Fruit fly (Drosophila melanogaster): ENCODE results near the gene CG42237.
A peak's percentile ranks its signal among the peaks of the same experiment; 100 is the strongest.

CG42237 gene

dm6 chrX:13154783-13155182 lies 39.9 kb downstream of the CG42237 start, which contains the start of the genes CG4318 and CG4332:
TSS of gene CG4318 (minus strand) at chrX:13154924.
TSS of gene CG4332 (plus strand) at chrX:13155038.
- TF ChIP-seq CG34367 (tag; optimal IDR thresholded peaks at IDR 0.05) (no peak), EcR (GFP tag; optimal IDR thresholded peaks at IDR 0.05) (peak; percentile 2)

- TF ChIP-seq gl (tag; optimal IDR thresholded peaks at IDR 0.05) (peak; percentile 10), CG10348 (GFP tag; IDR thresholded peaks at IDR 0.05) (no peak), fd96Ca (GFP tag; IDR thresholded peaks at IDR 0.05) (peak; percentile 77; the same call in 2 of the 3 replicates), CG15710 (tag; optimal IDR thresholded peaks at IDR 0.05) (peak; percentile 75), Snoo (tag; optimal IDR thresholded peaks at IDR 0.05) (peak; percentile 51), CG14655 (GFP tag; optimal IDR thresholded peaks at IDR 0.05) (no peak), CG34367 (tag; optimal IDR thresholded peaks at IDR 0.05) (peak; percentile 54), CG17806 (tag; optimal IDR thresholded peaks at IDR 0.05) (peak; percentile 53), CG8159 (tag; optimal IDR thresholded peaks at IDR 0.05) (peak; percentile 68), CG4496 (GFP tag; IDR thresholded peaks at IDR 0.05) (peak; percentile 73; the same call in 2 of the 3 replicates), rn (GFP tag; IDR thresholded peaks at IDR 0.05) (no peak), CG8301 (tag; optimal IDR thresholded peaks at IDR 0.05) (no peak), CG32121 (GFP tag; IDR thresholded peaks at IDR 0.05) (0 out of 2 replicates have a peak, but pooled peaks have one; percentile 16), CG9948 (tag; optimal IDR thresholded peaks at IDR 0.05) (peak; percentile 43)
These were observed 44.5 kb downstream of the CG42237 start, which contains the start of the genes Bap60 and CG12096 for dm6 chrX:13159481-13159880. TSS of gene Bap60 (minus strand) at chrX:13159508. TSS of gene CG12096 (plus strand) at chrX:13159604.
